Fruit fly (Drosophila melanogaster) whole organism, embryonic: ENCODE results near the gene nmdyn-D7.

Experiments
- Adf1 ChIP-seq: fragments of 200-800 bp; sonication (Bioruptor generic); IDR thresholded peaks from 2 replicates; pipeline ENCODE4 v1.3.6; 2022; ENCODE audit warnings: missing biosample characterization, missing genetic modification characterization
- Atf6 ChIP-seq: fragments of 200-800 bp; sonication (Bioruptor generic); IDR thresholded peaks from 2 replicates; pipeline ENCODE4 v1.3.6; 2022; ENCODE audit warnings: missing biosample characterization, missing genetic modification characterization
- B-H1 ChIP-seq: fragments of 200-800 bp; sonication (Bioruptor generic); IDR thresholded peaks from 3 replicates; pipeline ENCODE4 v1.3.6; 2022; ENCODE audit warnings: missing biosample characterization, missing genetic modification characterization
- CG10267 ChIP-seq: fragments of 200-800 bp; sonication (Bioruptor generic); optimal IDR thresholded peaks from 2 replicates; lab custom pipeline; 2018; ENCODE audit warnings: missing biosample characterization, mild to moderate bottlenecking, missing genetic modification characterization, moderate library complexity
- CG10979 ChIP-seq: fragments of 200-800 bp; sonication (Bioruptor generic); optimal IDR thresholded peaks from 2 replicates; lab custom pipeline; 2018; ENCODE audit warnings: missing biosample characterization, mild to moderate bottlenecking, missing genetic modification characterization, moderate library complexity
- CG13894 ChIP-seq: fragments of 200-800 bp; sonication (Bioruptor generic); optimal IDR thresholded peaks from 3 replicates; lab custom pipeline; 2018; ENCODE audit warnings: missing biosample characterization, mild to moderate bottlenecking, missing genetic modification characterization, moderate library complexity
- CG17328 ChIP-seq: fragments of 200-800 bp; sonication (Bioruptor generic); IDR thresholded peaks from 2 replicates; pipeline ENCODE4 v1.3.6; 2022; ENCODE audit warnings: missing biosample characterization, missing genetic modification characterization
- CG17568 ChIP-seq: fragments of 200-800 bp; sonication (Bioruptor generic); optimal IDR thresholded peaks from 2 replicates; lab custom pipeline; 2018; ENCODE audit warnings: missing biosample characterization, mild to moderate bottlenecking, missing genetic modification characterization, moderate library complexity
- CG1832 ChIP-seq: fragments of 200-800 bp; sonication (Bioruptor generic); optimal IDR thresholded peaks from 2 replicates; lab custom pipeline; 2017; ENCODE audit warnings: missing biosample characterization, mild to moderate bottlenecking, missing genetic modification characterization, inconsistent platforms
- CG2202 ChIP-seq: fragments of 200-800 bp; sonication (Bioruptor generic); optimal IDR thresholded peaks from 2 replicates; lab custom pipeline; 2018; ENCODE audit warnings: missing biosample characterization, mild to moderate bottlenecking, missing genetic modification characterization
- CG2678 ChIP-seq: fragments of 200-800 bp; sonication (Bioruptor generic); optimal IDR thresholded peaks from 3 replicates; lab custom pipeline; 2019; ENCODE audit warnings: missing biosample characterization, mild to moderate bottlenecking, missing genetic modification characterization, moderate library complexity
- CG33213 ChIP-seq: fragments of 200-800 bp; sonication (Bioruptor generic); optimal IDR thresholded peaks from 3 replicates; lab custom pipeline; 2016; ENCODE audit warnings: missing biosample characterization, missing genetic modification characterization
- CG34376 ChIP-seq: fragments of 200-800 bp; sonication (Bioruptor generic); optimal IDR thresholded peaks from 2 replicates; lab custom pipeline; 2018; ENCODE audit warnings: missing biosample characterization, mild to moderate bottlenecking, missing genetic modification characterization
- CG3726 ChIP-seq: fragments of 200-800 bp; sonication (Bioruptor generic); IDR thresholded peaks from 3 replicates; pipeline ENCODE4, ENCODE4 v1.3.6; 2022; ENCODE audit warnings: missing biosample characterization, missing genetic modification characterization
- CG4424 ChIP-seq: fragments of 200-800 bp; sonication (Bioruptor generic); optimal IDR thresholded peaks from 3 replicates; lab custom pipeline; 2016; ENCODE audit warnings: missing biosample characterization, missing genetic modification characterization
- CG8281 ChIP-seq: fragments of 200-800 bp; sonication (Bioruptor generic); optimal IDR thresholded peaks from 2 replicates; lab custom pipeline; 2018; ENCODE audit warnings: missing biosample characterization, mild to moderate bottlenecking, missing genetic modification characterization, moderate library complexity
- Dad ChIP-seq: fragments of 200-800 bp; sonication (Bioruptor generic); optimal IDR thresholded peaks from 3 replicates; lab custom pipeline; 2016; ENCODE audit warnings: missing biosample characterization, missing genetic modification characterization
- Eip74EF ChIP-seq, 2 experiments: fragments of 200-800 bp in 1 of 2; fragments of >200 bp in 1 of 2; sonication (Bioruptor generic) in 1 of 2; optimal IDR thresholded peaks; 2 replicates each; lab custom pipeline; 2017 to 2019; ENCODE audit warnings: missing biosample characterization in 2 of 2, missing genetic modification characterization in 2 of 2, mild to moderate bottlenecking in 1 of 2, moderate library complexity in 1 of 2
- GATAe ChIP-seq: fragments of 200-800 bp; sonication (Bioruptor generic); conservative IDR thresholded peaks from 2 replicates; pipeline ENCODE4 v1.3.6; 2022; ENCODE audit warnings: missing biosample characterization, missing genetic modification characterization
- Gsc ChIP-seq: fragments of 200-800 bp; sonication (Bioruptor generic); IDR thresholded peaks from 2 replicates; pipeline ENCODE4 v1.3.6; 2022; ENCODE audit warnings: missing biosample characterization, missing genetic modification characterization
- Hr51 ChIP-seq, 2 experiments: fragments of 200-800 bp; sonication (Bioruptor generic); optimal IDR thresholded peaks; 2 replicates in 1 of 2; 3 replicates in 1 of 2; lab custom pipeline; 2016 to 2018; ENCODE audit warnings: missing biosample characterization in 2 of 2, missing genetic modification characterization in 2 of 2, mild to moderate bottlenecking in 1 of 2, moderate library complexity in 1 of 2
- Lim3 ChIP-seq: fragments of 200-800 bp; sonication (Bioruptor generic); IDR thresholded peaks from 2 replicates; pipeline ENCODE4 v1.3.6; 2022; ENCODE audit warnings: missing biosample characterization, missing genetic modification characterization
- MBD-R2 ChIP-seq: fragments of 200-800 bp; sonication (Bioruptor generic); IDR thresholded peaks from 2 replicates; pipeline ENCODE4 v1.3.6; 2022; ENCODE audit warnings: missing biosample characterization, missing genetic modification characterization
- Oli ChIP-seq: fragments of 200-800 bp; sonication (Bioruptor generic); optimal IDR thresholded peaks from 2 replicates; lab custom pipeline; 2018; ENCODE audit warnings: missing biosample characterization, mild to moderate bottlenecking, missing genetic modification characterization, moderate library complexity
- Pdp1 ChIP-seq, 2 experiments: fragments of 200-800 bp; sonication (Bioruptor generic); optimal IDR thresholded peaks; 3 replicates each; lab custom pipeline; 2016; ENCODE audit warnings: missing biosample characterization in 2 of 2, missing genetic modification characterization in 2 of 2, mild to moderate bottlenecking in 1 of 2, moderate library complexity in 1 of 2
- Rfx ChIP-seq: fragments of 200-800 bp; sonication (Bioruptor generic); IDR thresholded peaks from 2 replicates; pipeline ENCODE4 v1.3.6; 2022; ENCODE audit warnings: missing biosample characterization, missing genetic modification characterization
- Sox100B ChIP-seq: fragments of 200-800 bp; sonication (Bioruptor generic); optimal IDR thresholded peaks from 3 replicates; lab custom pipeline; 2018; ENCODE audit warnings: missing biosample characterization, mild to moderate bottlenecking, missing genetic modification characterization
- Spps ChIP-seq: fragments of 200-800 bp; sonication (Bioruptor generic); optimal IDR thresholded peaks from 2 replicates; lab custom pipeline; 2018; ENCODE audit warnings: missing biosample characterization, mild to moderate bottlenecking, missing genetic modification characterization
- ash1 ChIP-seq: fragments of 200-800 bp; sonication (Bioruptor generic); optimal IDR thresholded peaks from 2 replicates; lab custom pipeline; 2018; ENCODE audit warnings: missing biosample characterization, mild to moderate bottlenecking, missing genetic modification characterization
- da ChIP-seq: fragments of 200-800 bp; sonication (Bioruptor generic); optimal IDR thresholded peaks from 2 replicates; lab custom pipeline; 2016; ENCODE audit warnings: missing biosample characterization, missing genetic modification characterization
- dan ChIP-seq: fragments of 200-800 bp; sonication (Bioruptor generic); IDR thresholded peaks from 2 replicates; pipeline ENCODE4 v1.3.6; 2022; ENCODE audit warnings: missing biosample characterization, missing genetic modification characterization
- dati ChIP-seq: fragments of 200-800 bp; sonication (Bioruptor generic); IDR thresholded peaks from 2 replicates; pipeline ENCODE4 v1.3.6; 2022; ENCODE audit warnings: missing biosample characterization, missing genetic modification characterization
- disco-r ChIP-seq: fragments of 200-800 bp; sonication (Bioruptor generic); optimal IDR thresholded peaks from 2 replicates; lab custom pipeline; 2016; ENCODE audit warnings: missing biosample characterization, missing genetic modification characterization
- dysf ChIP-seq: fragments of 200-800 bp; sonication (Bioruptor generic); IDR thresholded peaks from 3 replicates; pipeline ENCODE4 v1.3.6; 2022; ENCODE audit warnings: missing biosample characterization, missing genetic modification characterization
- exex ChIP-seq: fragments of 200-800 bp; sonication (Bioruptor generic); optimal IDR thresholded peaks from 4 replicates; lab custom pipeline; 2018; ENCODE audit warnings: missing biosample characterization, mild to moderate bottlenecking, missing genetic modification characterization, moderate library complexity
- fd64A ChIP-seq: fragments of 200-800 bp; sonication (Bioruptor generic); optimal IDR thresholded peaks from 3 replicates; lab custom pipeline; 2018; ENCODE audit warnings: missing biosample characterization, mild to moderate bottlenecking, missing genetic modification characterization
- fd96Cb ChIP-seq: fragments of 200-800 bp; sonication (Bioruptor generic); optimal IDR thresholded peaks from 2 replicates; lab custom pipeline; 2018; ENCODE audit warnings: missing biosample characterization, mild to moderate bottlenecking, missing genetic modification characterization, moderate library complexity
- grn ChIP-seq: fragments of 200-800 bp; sonication (Bioruptor generic); optimal IDR thresholded peaks from 3 replicates; lab custom pipeline; 2017; ENCODE audit warnings: missing biosample characterization, missing genetic modification characterization
- gro ChIP-seq: fragments of 200-800 bp; sonication (Bioruptor generic); optimal IDR thresholded peaks from 2 replicates; lab custom pipeline; 2016; ENCODE audit warnings: missing biosample characterization, missing genetic modification characterization
- hbn ChIP-seq: fragments of 200-800 bp; sonication (Bioruptor generic); IDR thresholded peaks from 2 replicates; pipeline ENCODE4 v1.3.6; 2022; ENCODE audit warnings: missing biosample characterization, missing genetic modification characterization; ENCODE audit not compliant: partially characterized antibody
- mirr ChIP-seq: fragments of 200-800 bp; sonication (Bioruptor generic); optimal IDR thresholded peaks from 3 replicates; lab custom pipeline; 2018; ENCODE audit warnings: missing biosample characterization, mild to moderate bottlenecking, missing genetic modification characterization
- nerfin-2 ChIP-seq: fragments of 200-800 bp; sonication (Bioruptor generic); IDR thresholded peaks from 2 replicates; pipeline ENCODE4 v1.3.6; 2022; ENCODE audit warnings: missing biosample characterization, missing genetic modification characterization; ENCODE audit not compliant: partially characterized antibody
- nom ChIP-seq: fragments of 200-800 bp; sonication (Bioruptor generic); optimal IDR thresholded peaks from 2 replicates; lab custom pipeline; 2017; ENCODE audit warnings: missing biosample characterization, missing genetic modification characterization, mild to moderate bottlenecking, moderate library complexity, missing genetic modification reagents
- otp ChIP-seq: fragments of 200-800 bp; sonication (Bioruptor generic); IDR thresholded peaks from 3 replicates; pipeline ENCODE4, ENCODE4 v1.3.6; 2022; ENCODE audit warnings: missing biosample characterization, missing genetic modification characterization
- pnt ChIP-seq: fragments of 200-800 bp; sonication (Bioruptor generic); optimal IDR thresholded peaks from 3 replicates; lab custom pipeline; 2016; ENCODE audit warnings: missing biosample characterization, missing genetic modification characterization
- schlank ChIP-seq: fragments of 200-800 bp; sonication (Bioruptor generic); optimal IDR thresholded peaks from 2 replicates; lab custom pipeline; 2018; ENCODE audit warnings: missing biosample characterization, mild to moderate bottlenecking, missing genetic modification characterization
- sens ChIP-seq: fragments of 200-800 bp; sonication (Bioruptor generic); peaks from one replicate; lab custom pipeline; 2016; ENCODE audit warnings: missing biosample characterization, missing genetic modification characterization
- sob ChIP-seq: fragments of 200-800 bp; sonication (Bioruptor generic); IDR thresholded peaks from 2 replicates; pipeline ENCODE4 v1.3.6; 2022; ENCODE audit warnings: missing biosample characterization, missing genetic modification characterization
- sug ChIP-seq: fragments of 200-800 bp; optimal IDR thresholded peaks from 2 replicates; lab custom pipeline; 2019; ENCODE audit warnings: missing biosample characterization, mild to moderate bottlenecking, missing genetic modification characterization, moderate library complexity
- tio ChIP-seq: fragments of 200-800 bp; sonication (Bioruptor generic); optimal IDR thresholded peaks from 2 replicates; lab custom pipeline; 2017; ENCODE audit warnings: missing biosample characterization, missing genetic modification characterization, inconsistent platforms
- usp ChIP-seq: fragments of >200 bp; optimal IDR thresholded peaks from 2 replicates; lab custom pipeline; 2017; ENCODE audit warnings: missing biosample characterization, missing genetic modification characterization
- zfh2 ChIP-seq: fragments of 200-800 bp; sonication (Bioruptor generic); optimal IDR thresholded peaks from 2 replicates; lab custom pipeline; 2016; ENCODE audit warnings: missing biosample characterization, missing genetic modification characterization

nmdyn-D7 gene

dm6 chr3R:9643977-9644376 is 35.8 kb upstream of the nmdyn-D7 start (continued):
- TF ChIP-seq CG2202 (no peak), hbn (GFP tag; lab: Robert Waterston, UW) (no peak), Atf6 (GFP tag; lab: Robert Waterston, UW) (no peak), disco-r (GFP tag; lab: Kevin White, UChicago) (no peak), Lim3 (GFP tag; lab: Robert Waterston, UW) (no peak), CG2678 (tag; lab: Kevin White, UChicago) (no peak), otp (GFP tag; lab: Robert Waterston, UW) (no peak), Adf1 (no peak), sug (tag; lab: Kevin White, UChicago) (peak; percentile 61), Eip74EF (GFP tag; optimal IDR thresholded peaks at IDR 0.05; lab: Kevin White, UChicago) (no peak), exex (tag; lab: Kevin White, UChicago) (peak; percentile 86), zfh2 (GFP tag; lab: Kevin White, UChicago) (no peak), sens (GFP tag; lab: Kevin White, UChicago) (no peak), mirr (peak; percentile 61), CG34376 (GFP tag; lab: Kevin White, UChicago) (peak; percentile 74), CG33213 (GFP tag; lab: Kevin White, UChicago) (no peak), ash1 (GFP tag; lab: Kevin White, UChicago) (no peak), dati (GFP tag; lab: Robert Waterston, UW) (no peak), CG17328 (no peak), da (no peak), gro (no peak), pnt (GFP tag; lab: Kevin White, UChicago) (no peak), grn (GFP tag; lab: Kevin White, UChicago) (peak; percentile 41), CG17568 (GFP tag; lab: Kevin White, UChicago) (no peak), usp (GFP tag; lab: Kevin White, UChicago) (no peak), fd96Cb (no peak), nom (GFP tag; lab: Kevin White, UChicago) (no peak), dan (no peak), fd64A (GFP tag; lab: Kevin White, UChicago) (no peak), Sox100B (GFP tag; lab: Kevin White, UChicago) (no peak), Hr51 (GFP tag; optimal IDR thresholded peaks at IDR 0.05; lab: Kevin White, UChicago) (no peak), GATAe (GFP tag; lab: Robert Waterston, UW) (peak; percentile 39; the same call in 1 of the 2 replicates), Dad (GFP tag; lab: Kevin White, UChicago) (no peak), schlank (no peak), Oli (tag; lab: Kevin White, UChicago) (no peak), Spps (no peak), CG10979 (no peak)

dm6 chr3R:9644620-9645019 is 35.1 kb upstream of the nmdyn-D7 start:
- no peak for TF ChIP-seq Gsc (GFP tag; lab: Robert Waterston, UW)
- no peak for TF ChIP-seq Rfx (GFP tag; lab: Robert Waterston, UW)
- peak; percentile 2 for TF ChIP-seq CG13894 (tag; lab: Kevin White, UChicago)
- TF ChIP-seq CG4424 (GFP tag; lab: Kevin White, UChicago): no peak
- 0 out of 2 replicates have a peak, but pooled peaks have one; percentile 10 for TF ChIP-seq sob (GFP tag; lab: Robert Waterston, UW)
- TF ChIP-seq mirr: peak; percentile 66
- TF ChIP-seq CG3726 (GFP tag; lab: Robert Waterston, UW): no peak
- TF ChIP-seq dysf (GFP tag; lab: Robert Waterston, UW): no peak
- peak; percentile 40 for TF ChIP-seq grn (GFP tag; lab: Kevin White, UChicago)
- no peak for TF ChIP-seq CG10267 (tag; lab: Kevin White, UChicago)
- TF ChIP-seq CG34376 (GFP tag; lab: Kevin White, UChicago): peak; percentile 11
- no peak for TF ChIP-seq tio (GFP tag; lab: Kevin White, UChicago)
- no peak for TF ChIP-seq MBD-R2 (GFP tag; lab: Robert Waterston, UW)
- no peak for TF ChIP-seq nerfin-2 (GFP tag; lab: Robert Waterston, UW)
- no peak for TF ChIP-seq B-H1
- TF ChIP-seq Pdp1 (GFP tag; optimal IDR thresholded peaks at IDR 0.05; lab: Kevin White, UChicago): peak in 1 of 2 experiments; percentile 69
- TF ChIP-seq exex (tag; lab: Kevin White, UChicago): peak; percentile 84
- TF ChIP-seq CG1832 (GFP tag; lab: Kevin White, UChicago): no peak
- TF ChIP-seq CG17328: no peak
- TF ChIP-seq CG8281 (tag; lab: Kevin White, UChicago): peak; percentile 93
